Fruit fly (Drosophila melanogaster) whole organism, embryonic: Measurements from ENCODE around the gene SmydA-2.

Experiments
- BtbVII ChIP-seq: fragments of 200-800 bp; sonication (Bioruptor generic); optimal IDR thresholded peaks from 3 replicates; lab custom pipeline; 2017; ENCODE audit warnings: missing biosample characterization, mild to moderate bottlenecking, missing genetic modification characterization
- CG13287 ChIP-seq: fragments of 200-800 bp; sonication (Bioruptor generic); IDR thresholded peaks from 2 replicates; pipeline ENCODE4 v1.3.6; 2022; ENCODE audit warnings: missing biosample characterization, missing genetic modification characterization; ENCODE audit not compliant: partially characterized antibody
- CG13775 ChIP-seq: fragments of 200-800 bp; sonication (Bioruptor generic); optimal IDR thresholded peaks from 3 replicates; lab custom pipeline; 2017; ENCODE audit warnings: missing biosample characterization, mild to moderate bottlenecking, missing genetic modification characterization
- CG14667 ChIP-seq: fragments of 200-800 bp; sonication (Bioruptor generic); IDR thresholded peaks from 2 replicates; pipeline ENCODE4 v1.3.6; 2022; ENCODE audit warnings: missing biosample characterization, missing genetic modification characterization
- CG14965 ChIP-seq: fragments of 200-800 bp; sonication (Bioruptor generic); optimal IDR thresholded peaks from 2 replicates; lab custom pipeline; 2016; ENCODE audit warnings: missing biosample characterization, missing genetic modification characterization, borderline replicate concordance
- CG15601 ChIP-seq: fragments of 200-800 bp; sonication (Bioruptor generic); optimal IDR thresholded peaks from 3 replicates; lab custom pipeline; 2019; ENCODE audit warnings: missing biosample characterization, mild to moderate bottlenecking, missing genetic modification characterization, moderate library complexity
- CG15696 ChIP-seq: fragments of 200-800 bp; sonication (Bioruptor generic); optimal IDR thresholded peaks from 2 replicates; lab custom pipeline; 2019; ENCODE audit warnings: missing biosample characterization, mild to moderate bottlenecking, missing genetic modification characterization, moderate library complexity
- CG1832 ChIP-seq: fragments of 200-800 bp; sonication (Bioruptor generic); optimal IDR thresholded peaks from 2 replicates; lab custom pipeline; 2017; ENCODE audit warnings: missing biosample characterization, mild to moderate bottlenecking, missing genetic modification characterization, inconsistent platforms
- CG18476 ChIP-seq: fragments of 200-800 bp; sonication (Bioruptor generic); optimal IDR thresholded peaks from 2 replicates; lab custom pipeline; 2016; ENCODE audit warnings: missing biosample characterization, mild to moderate bottlenecking, missing genetic modification characterization
- CG6689 ChIP-seq: fragments of 200-800 bp; sonication (Bioruptor generic); IDR thresholded peaks from 2 replicates; pipeline ENCODE4 v1.3.6; 2022; ENCODE audit warnings: missing biosample characterization, missing genetic modification characterization
- CG8290 ChIP-seq, 3 experiments: fragments of 200-800 bp; sonication (Bioruptor generic); optimal IDR thresholded peaks; 2 replicates each; lab custom pipeline; 2016 to 2019; ENCODE audit warnings: missing biosample characterization in 3 of 3, missing genetic modification characterization in 3 of 3, mild to moderate bottlenecking in 2 of 3, moderate library complexity in 1 of 3
- CG8359 ChIP-seq: fragments of 200-800 bp; sonication (Bioruptor generic); optimal IDR thresholded peaks from 2 replicates; lab custom pipeline; 2017; ENCODE audit warnings: missing biosample characterization, mild to moderate bottlenecking, missing genetic modification characterization, borderline replicate concordance
- CG9437 ChIP-seq: fragments of 200-800 bp; sonication (Bioruptor generic); optimal IDR thresholded peaks from 2 replicates; lab custom pipeline; 2018; ENCODE audit warnings: missing biosample characterization, mild to moderate bottlenecking, missing genetic modification characterization
- CTCF ChIP-seq: fragments of 200-800 bp; sonication (Bioruptor generic); optimal IDR thresholded peaks from 2 replicates; lab custom pipeline; 2017; ENCODE audit warnings: missing biosample characterization, mild to moderate bottlenecking, missing genetic modification characterization, moderate library complexity
- ERR ChIP-seq: fragments of 200-800 bp; sonication (Bioruptor generic); optimal IDR thresholded peaks from 2 replicates; lab custom pipeline; 2016; ENCODE audit warnings: missing biosample characterization, missing genetic modification characterization
- GATAe ChIP-seq: fragments of 200-800 bp; sonication (Bioruptor generic); conservative IDR thresholded peaks from 2 replicates; pipeline ENCODE4 v1.3.6; 2022; ENCODE audit warnings: missing biosample characterization, missing genetic modification characterization
- H2.0 ChIP-seq: fragments of 200-800 bp; sonication (Bioruptor generic); IDR thresholded peaks from 2 replicates; pipeline ENCODE4 v1.3.6; 2022; ENCODE audit warnings: missing biosample characterization, missing genetic modification characterization
- Hr78 ChIP-seq, 2 experiments: fragments of 200-800 bp in 1 of 2; fragments of >200 bp in 1 of 2; sonication (Bioruptor generic) in 1 of 2; optimal IDR thresholded peaks; 2 replicates each; lab custom pipeline; 2017 to 2019; ENCODE audit warnings: missing biosample characterization in 2 of 2, missing genetic modification characterization in 2 of 2, mild to moderate bottlenecking in 1 of 2, moderate library complexity in 1 of 2
- Hsf ChIP-seq: fragments of 200-800 bp; sonication (Bioruptor generic); optimal IDR thresholded peaks from 3 replicates; lab custom pipeline; 2016; ENCODE audit warnings: missing biosample characterization, missing genetic modification characterization
- Kr ChIP-seq: fragments of 200-800 bp; sonication (Bioruptor generic); optimal IDR thresholded peaks from 2 replicates; lab custom pipeline; 2017; ENCODE audit warnings: missing biosample characterization, mild to moderate bottlenecking, missing genetic modification characterization
- Lim3 ChIP-seq: fragments of 200-800 bp; sonication (Bioruptor generic); IDR thresholded peaks from 2 replicates; pipeline ENCODE4 v1.3.6; 2022; ENCODE audit warnings: missing biosample characterization, missing genetic modification characterization
- Lpt ChIP-seq: fragments of >200 bp; optimal IDR thresholded peaks from 2 replicates; lab custom pipeline; 2018; ENCODE audit warnings: missing biosample characterization, missing genetic modification characterization
- Pdp1 ChIP-seq, 2 experiments: fragments of 200-800 bp; sonication (Bioruptor generic); optimal IDR thresholded peaks; 3 replicates each; lab custom pipeline; 2016; ENCODE audit warnings: missing biosample characterization in 2 of 2, missing genetic modification characterization in 2 of 2, mild to moderate bottlenecking in 1 of 2, moderate library complexity in 1 of 2
- Rfx ChIP-seq: fragments of 200-800 bp; sonication (Bioruptor generic); IDR thresholded peaks from 2 replicates; pipeline ENCODE4 v1.3.6; 2022; ENCODE audit warnings: missing biosample characterization, missing genetic modification characterization
- ab ChIP-seq: fragments of 200-800 bp; sonication (Bioruptor generic); optimal IDR thresholded peaks from 2 replicates; lab custom pipeline; 2016; ENCODE audit warnings: missing biosample characterization, missing genetic modification characterization
- abd-A ChIP-seq: fragments of 200-800 bp; sonication (Bioruptor generic); optimal IDR thresholded peaks from 3 replicates; lab custom pipeline; 2019; ENCODE audit warnings: missing biosample characterization, mild to moderate bottlenecking, missing genetic modification characterization, moderate library complexity
- bbx ChIP-seq: fragments of 200-800 bp; sonication (Bioruptor generic); IDR thresholded peaks from 2 replicates; pipeline ENCODE4 v1.3.6; 2022; ENCODE audit warnings: missing biosample characterization, missing genetic modification characterization; ENCODE audit not compliant: partially characterized antibody
- chinmo ChIP-seq: fragments of 200-800 bp; sonication (Bioruptor generic); IDR thresholded peaks from 4 replicates; pipeline ENCODE4 v1.3.6; 2022; ENCODE audit warnings: missing biosample characterization, missing genetic modification characterization; ENCODE audit not compliant: partially characterized antibody
- ci ChIP-seq: fragments of 200-800 bp; sonication (Bioruptor generic); IDR thresholded peaks from 3 replicates; pipeline ENCODE4 v1.3.6; 2022; ENCODE audit warnings: missing biosample characterization, missing genetic modification characterization
- cwo ChIP-seq: fragments of 200-800 bp; sonication (Bioruptor generic); optimal IDR thresholded peaks from 3 replicates; lab custom pipeline; 2017; ENCODE audit warnings: missing biosample characterization, missing genetic modification characterization, mild to moderate bottlenecking, moderate library complexity, missing genetic modification reagents
- da ChIP-seq: fragments of 200-800 bp; sonication (Bioruptor generic); optimal IDR thresholded peaks from 2 replicates; lab custom pipeline; 2016; ENCODE audit warnings: missing biosample characterization, missing genetic modification characterization
- gro ChIP-seq: fragments of 200-800 bp; sonication (Bioruptor generic); optimal IDR thresholded peaks from 2 replicates; lab custom pipeline; 2016; ENCODE audit warnings: missing biosample characterization, missing genetic modification characterization
- jing ChIP-seq: fragments of 200-800 bp; sonication (Bioruptor generic); optimal IDR thresholded peaks from 2 replicates; lab custom pipeline; 2018; ENCODE audit warnings: missing biosample characterization, mild to moderate bottlenecking, missing genetic modification characterization
- jumu ChIP-seq: fragments of 200-800 bp; sonication (Bioruptor generic); optimal IDR thresholded peaks from 3 replicates; lab custom pipeline; 2016; ENCODE audit warnings: missing biosample characterization, missing genetic modification characterization
- kay ChIP-seq: fragments of 200-800 bp; sonication (Bioruptor generic); optimal IDR thresholded peaks from 2 replicates; lab custom pipeline; 2016; ENCODE audit warnings: missing biosample characterization, missing genetic modification characterization
- mirr ChIP-seq: fragments of 200-800 bp; sonication (Bioruptor generic); optimal IDR thresholded peaks from 3 replicates; lab custom pipeline; 2018; ENCODE audit warnings: missing biosample characterization, mild to moderate bottlenecking, missing genetic modification characterization
- otp ChIP-seq: fragments of 200-800 bp; sonication (Bioruptor generic); IDR thresholded peaks from 3 replicates; pipeline ENCODE4, ENCODE4 v1.3.6; 2022; ENCODE audit warnings: missing biosample characterization, missing genetic modification characterization
- pita ChIP-seq: fragments of 200-800 bp; sonication (Bioruptor generic); optimal IDR thresholded peaks from 2 replicates; lab custom pipeline; 2017; ENCODE audit warnings: missing biosample characterization, mild to moderate bottlenecking, missing genetic modification characterization
- prd ChIP-seq, 3 experiments: fragments of >200 bp in 2 of 3; fragments of 200-800 bp in 1 of 3; sonication (Bioruptor generic) in 1 of 3; optimal IDR thresholded peaks in 2 of 3; IDR thresholded peaks in 1 of 3; 2 replicates in 2 of 3; 3 replicates in 1 of 3; pipeline versions ENCODE4 v1.3.6 to Lab custom; 2017 to 2022; ENCODE audit warnings: missing biosample characterization in 1 of 3, missing genetic modification characterization in 1 of 3
- tll ChIP-seq, 2 experiments: fragments of 200-800 bp in 1 of 2; fragments of >200 bp in 1 of 2; sonication (Bioruptor generic) in 1 of 2; optimal IDR thresholded peaks; 2 replicates each; lab custom pipeline; 2017 to 2019; ENCODE audit warnings: missing biosample characterization in 2 of 2, missing genetic modification characterization in 2 of 2, mild to moderate bottlenecking in 1 of 2, moderate library complexity in 1 of 2
- vvl ChIP-seq: fragments of 200-800 bp; sonication (Bioruptor generic); IDR thresholded peaks from 2 replicates; pipeline ENCODE4 v1.3.6; 2022; ENCODE audit warnings: missing biosample characterization, missing genetic modification characterization
- wek ChIP-seq: fragments of 200-800 bp; sonication (Bioruptor generic); optimal IDR thresholded peaks from 3 replicates; lab custom pipeline; 2018; ENCODE audit warnings: missing biosample characterization, mild to moderate bottlenecking, missing genetic modification characterization, moderate library complexity
- z ChIP-seq: fragments of 200-800 bp; sonication (Bioruptor generic); IDR thresholded peaks from 3 replicates; pipeline ENCODE4 v1.3.6; 2022; ENCODE audit warnings: missing biosample characterization, missing genetic modification characterization
- zf30C ChIP-seq: fragments of 200-800 bp; sonication (Bioruptor generic); optimal IDR thresholded peaks from 3 replicates; lab custom pipeline; 2018; ENCODE audit warnings: missing biosample characterization, mild to moderate bottlenecking, missing genetic modification characterization

The SmydA-2 gene

DNA sequence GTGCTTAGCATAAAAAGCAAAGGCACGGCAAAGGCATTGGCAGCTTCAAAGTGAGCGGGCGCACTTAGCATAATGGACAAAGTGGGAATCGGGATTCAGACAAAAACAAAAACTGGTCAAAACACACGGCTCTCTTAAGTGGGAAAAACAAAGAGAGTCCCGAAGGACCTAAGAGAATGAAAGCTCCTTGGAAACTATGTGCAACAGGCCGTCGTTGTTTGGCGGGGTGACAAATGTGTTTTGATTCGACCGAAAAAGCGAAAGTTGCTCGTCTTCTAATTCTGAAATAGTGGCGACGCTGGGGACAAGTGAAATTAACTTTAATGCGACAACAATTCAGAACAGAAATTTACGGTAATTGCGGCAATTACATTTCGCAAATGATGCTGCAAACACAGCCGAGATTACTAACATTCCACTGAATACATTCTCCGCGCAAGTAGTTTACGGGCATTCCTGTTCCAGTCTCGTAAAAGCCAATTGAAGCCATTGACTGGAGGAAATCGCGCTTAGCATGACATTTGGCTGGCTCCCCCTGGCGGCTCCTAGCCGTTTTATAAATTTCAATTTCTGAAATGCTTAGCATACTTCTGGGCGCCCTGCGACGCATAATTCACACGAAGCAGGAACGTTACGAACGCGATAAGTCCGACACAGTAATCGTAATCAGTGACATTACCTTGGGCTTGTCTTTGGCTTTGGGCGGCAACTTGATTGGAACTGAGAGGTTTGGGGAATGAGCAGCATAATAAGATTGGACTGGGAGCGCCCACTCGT is 34.7 kb downstream of the SmydA-2 start (continued):
- TF ChIP-seq tll (GFP tag; optimal IDR thresholded peaks at IDR 0.05; lab: Kevin White, UChicago) (no peak), BtbVII (GFP tag; lab: Kevin White, UChicago) (no peak), wek (GFP tag; lab: Kevin White, UChicago) (no peak), kay (GFP tag; lab: Kevin White, UChicago) (no peak), CG9437 (GFP tag; lab: Kevin White, UChicago) (peak; percentile 34), da (GFP tag; lab: Kevin White, UChicago) (no peak), ci (GFP tag; lab: Robert Waterston, UW) (peak; percentile 65; the same call in 2 of the 3 replicates), otp (GFP tag; lab: Robert Waterston, UW) (no peak), CG14965 (GFP tag; lab: Kevin White, UChicago) (peak; percentile 77), CG8290 (GFP tag; optimal IDR thresholded peaks at IDR 0.05; lab: Kevin White, UChicago) (no peak), CG8290 (tag; optimal IDR thresholded peaks at IDR 0.05; lab: Kevin White, UChicago) (peak in 1 of 2 experiments; percentile 33), Rfx (no peak), CG8359 (GFP tag; lab: Kevin White, UChicago) (peak; percentile 8), Hsf (GFP tag; lab: Kevin White, UChicago) (peak; percentile 10)

DNA sequence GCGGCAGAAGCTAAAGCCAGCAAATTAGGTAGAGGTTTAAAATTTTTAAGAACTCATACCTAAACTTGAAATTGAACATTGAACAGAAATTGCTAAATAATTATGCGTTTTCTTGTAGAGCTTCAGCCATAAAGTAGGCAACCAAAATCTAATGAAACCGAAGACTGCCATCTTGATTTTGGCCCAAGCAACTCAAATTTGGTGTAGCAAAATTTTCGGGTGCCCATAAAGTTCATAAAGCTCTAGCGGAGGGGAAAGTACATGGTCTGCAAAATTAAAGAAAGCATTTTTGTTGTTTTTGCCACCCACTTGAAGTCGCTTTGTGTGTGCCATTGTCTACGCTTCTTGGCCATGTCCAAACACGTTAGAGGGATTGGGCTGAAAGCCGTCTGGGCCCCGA is 46.0 kb downstream of the SmydA-2 start:
- no peak for TF ChIP-seq CG18476
- no peak for TF ChIP-seq jing (GFP tag; lab: Kevin White, UChicago)
- peak; percentile 18 for TF ChIP-seq CG15601
- 0 out of 2 replicates have a peak, but pooled peaks have one; percentile 18 for TF ChIP-seq CG13287 (GFP tag; lab: Robert Waterston, UW)
- peak; percentile 4 for TF ChIP-seq CTCF (GFP tag; lab: Kevin White, UChicago)

DNA sequence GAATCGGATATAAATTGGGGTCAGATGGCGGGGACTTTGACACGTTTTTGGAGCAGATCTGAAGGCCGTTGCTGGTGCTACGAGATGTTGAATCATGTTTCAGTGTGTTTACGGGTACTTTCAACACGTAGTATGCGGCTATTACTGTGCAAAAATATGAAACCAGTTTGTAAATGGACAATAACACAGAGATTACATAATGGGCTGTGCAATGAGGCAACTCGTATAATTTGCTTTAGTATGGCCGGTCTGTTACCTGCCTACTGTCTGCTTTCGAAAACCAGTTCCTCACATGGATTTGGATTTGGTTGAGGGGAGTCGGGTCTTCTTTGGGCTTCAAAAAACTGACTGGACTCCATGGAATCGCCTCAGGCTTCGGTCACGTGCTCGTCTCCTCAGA is 50.7 kb downstream of the SmydA-2 start:
- TF ChIP-seq chinmo: 0 out of 4 replicates have a peak, but pooled peaks have one; percentile 50
- TF ChIP-seq cwo (GFP tag; lab: Kevin White, UChicago): peak; percentile 84
- no peak for TF ChIP-seq GATAe (GFP tag; lab: Robert Waterston, UW)
- no peak for TF ChIP-seq CG13775 (GFP tag; lab: Kevin White, UChicago)
- no peak for TF ChIP-seq zf30C (GFP tag; lab: Kevin White, UChicago)
- no peak for TF ChIP-seq abd-A
- no peak for TF ChIP-seq Kr (GFP tag; lab: Kevin White, UChicago)
- TF ChIP-seq ERR: no peak
- no peak for TF ChIP-seq Lim3 (GFP tag; lab: Robert Waterston, UW)
- no peak for TF ChIP-seq z
- TF ChIP-seq H2.0 (GFP tag; lab: Robert Waterston, UW): no peak
- 0 out of 2 replicates have a peak, but pooled peaks have one; percentile 42 for TF ChIP-seq vvl (GFP tag; lab: Robert Waterston, UW)
- no peak for TF ChIP-seq bbx (GFP tag; lab: Robert Waterston, UW)
- TF ChIP-seq pita (GFP tag; lab: Kevin White, UChicago): no peak
- no peak for TF ChIP-seq gro
- TF ChIP-seq Lpt (GFP tag; lab: Kevin White, UChicago): no peak
- TF ChIP-seq CG6689 (GFP tag; lab: Robert Waterston, UW): no peak
- no peak for TF ChIP-seq CG1832 (GFP tag; lab: Kevin White, UChicago)
- peak in 1 of 2 experiments; percentile 25 for TF ChIP-seq Hr78 (GFP tag; optimal IDR thresholded peaks at IDR 0.05; lab: Kevin White, UChicago)
- no peak for TF ChIP-seq ab
- TF ChIP-seq CG14667 (GFP tag; lab: Robert Waterston, UW): no peak
- TF ChIP-seq CG15696 (tag; lab: Kevin White, UChicago): no peak
- no peak for TF ChIP-seq jumu (GFP tag; lab: Kevin White, UChicago)
- TF ChIP-seq mirr: no peak
- no peak for TF ChIP-seq prd (optimal IDR thresholded peaks at IDR 0.05; lab: Kevin White, UChicago)
- no peak for TF ChIP-seq prd (GFP tag; IDR thresholded peaks at IDR 0.05; lab: Robert Waterston, UW)
- TF ChIP-seq Pdp1 (GFP tag; optimal IDR thresholded peaks at IDR 0.05; lab: Kevin White, UChicago): peak in 1 of 2 experiments; percentile 87
- TF ChIP-seq kay (GFP tag; lab: Kevin White, UChicago): no peak
- TF ChIP-seq, all 482 proteins: peak for 5
